Fruit fly (Drosophila melanogaster) whole organism, prepupa: ENCODE results near the gene CG14647.

ENCODE experiments used
- Blimp-1 ChIP-seq: fragments of 200-800 bp; sonication (Bioruptor generic); optimal IDR thresholded peaks from 3 replicates; lab custom pipeline; 2017; ENCODE audit warnings: missing biosample characterization, missing genetic modification characterization, mild to moderate bottlenecking, moderate library complexity, missing genetic modification reagents
- CG15336 ChIP-seq: fragments of 200-800 bp; sonication (Bioruptor generic); IDR thresholded peaks from 2 replicates; pipeline ENCODE4 v1.3.6; 2022; ENCODE audit warnings: missing biosample characterization, missing genetic modification characterization
- CG8632 ChIP-seq: fragments of 200-800 bp; sonication (Bioruptor generic); optimal IDR thresholded peaks from 3 replicates; lab custom pipeline; 2016; ENCODE audit warnings: missing biosample characterization, missing genetic modification characterization
- Ets96B ChIP-seq: fragments of 200-800 bp; optimal IDR thresholded peaks from 2 replicates; lab custom pipeline; 2019; ENCODE audit warnings: missing biosample characterization, mild to moderate bottlenecking, missing genetic modification characterization, moderate library complexity
- Hr39 ChIP-seq: fragments of 200-800 bp; sonication (Bioruptor generic); optimal IDR thresholded peaks from 2 replicates; lab custom pipeline; 2016; ENCODE audit warnings: missing biosample characterization, missing genetic modification characterization
- svp ChIP-seq: fragments of 200-800 bp; sonication (Bioruptor generic); peaks from one replicate; lab custom pipeline; 2016; ENCODE audit warnings: missing biosample characterization, missing genetic modification characterization

dm6 chr3R:4382165-4382564 lies 18.1 kb upstream of the CG14647 start:
- no peak for TF ChIP-seq Blimp-1 (GFP tag; lab: Kevin White, UChicago)
- no peak for TF ChIP-seq Ets96B
- peak; percentile 91 for TF ChIP-seq svp (GFP tag; lab: Kevin White, UChicago)
- no peak for TF ChIP-seq CG8632 (GFP tag; lab: Kevin White, UChicago)
- no peak for TF ChIP-seq CG15336
- TF ChIP-seq Hr39 = no peak
